Worm (Caenorhabditis elegans): ENCODE data around the gene C10A4.1.
A peak's percentile ranks its signal among the peaks of the same experiment; 100 is the strongest.

The C10A4.1 gene

DNA sequence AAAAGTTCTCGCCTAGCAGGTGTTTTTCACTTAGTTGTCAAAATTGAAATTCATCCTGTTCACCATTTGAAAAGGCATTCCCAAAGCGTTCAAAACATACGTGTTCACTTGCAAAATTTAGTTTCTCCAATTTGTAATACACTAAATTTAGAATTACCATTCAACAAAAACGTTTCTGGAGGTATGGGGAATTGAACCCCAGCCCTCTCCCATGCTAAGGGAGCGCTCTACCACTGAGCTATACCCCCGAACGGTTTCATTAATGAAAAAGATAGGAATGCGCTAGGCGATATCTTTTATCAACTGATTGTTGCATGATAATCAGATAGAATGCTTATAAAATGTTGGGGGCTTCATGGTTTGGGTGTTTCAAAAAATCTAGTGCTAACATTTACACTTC is 37.6 kb upstream of the C10A4.1 start (continued):
- TF ChIP-seq let-607 (tag; optimal IDR thresholded peaks at IDR 0.05) (no peak), ama-1 (optimal IDR thresholded peaks at IDR 0.05) (no peak), ama-1 (GFP tag; optimal IDR thresholded peaks at IDR 0.05) (peak in 1 of 2 experiments; percentile 47), die-1 (tag; optimal IDR thresholded peaks at IDR 0.05) (peak; percentile 61), nfyb-1 (GFP tag; IDR thresholded peaks at IDR 0.05) (peak; percentile 55; the same call in 1 of the 2 replicates), dpff-1 (tag; optimal IDR thresholded peaks at IDR 0.05) (no peak), C06A6.2 (GFP tag; conservative IDR thresholded peaks at IDR 0.05) (no peak), atf-7 (tag; optimal IDR thresholded peaks at IDR 0.05) (peak; percentile 8), repo-1 (tag; optimal IDR thresholded peaks at IDR 0.05) (no peak), ets-4 (GFP tag; optimal IDR thresholded peaks at IDR 0.05) (no peak), Y53G8AR.9 (GFP tag; conservative IDR thresholded peaks at IDR 0.05) (no peak), egl-18 (GFP tag; IDR thresholded peaks at IDR 0.05) (no peak), ceh-40 (GFP tag; IDR thresholded peaks at IDR 0.05) (no peak), madf-3 (GFP tag; IDR thresholded peaks at IDR 0.05) (0 out of 2 replicates have a peak, but pooled peaks have one; percentile 44), mel-28 (tag; optimal IDR thresholded peaks at IDR 0.05; ENCODE audit: borderline replicate concordance) (no peak), T26A5.8 (tag; optimal IDR thresholded peaks at IDR 0.05) (no peak), ceh-27 (GFP tag; optimal IDR thresholded peaks at IDR 0.05) (no peak), F57C9.4 (tag; optimal IDR thresholded peaks at IDR 0.05) (no peak), pbrm-1 (GFP tag; IDR thresholded peaks at IDR 0.05) (peak; percentile 63), attf-5 (GFP tag; optimal IDR thresholded peaks at IDR 0.05) (no peak), mxl-1 (tag; optimal IDR thresholded peaks at IDR 0.05) (peak; percentile 17), tbp1 (GFP tag; optimal IDR thresholded peaks at IDR 0.05) (peak; percentile 87), B0019.2 (GFP tag; conservative IDR thresholded peaks at IDR 0.05) (no peak), ceh-91 (GFP tag; IDR thresholded peaks at IDR 0.05) (no peak), ceh-100 (GFP tag; IDR thresholded peaks at IDR 0.05) (no peak), F23B12.7 (tag; optimal IDR thresholded peaks at IDR 0.05; ENCODE audit: insufficient read depth) (no peak), tlf-1 (GFP tag; optimal IDR thresholded peaks at IDR 0.05) (no peak), lag-1 (GFP tag; IDR thresholded peaks at IDR 0.05) (no peak), F55B11.4 (tag; optimal IDR thresholded peaks at IDR 0.05; ENCODE audit: borderline replicate concordance, insufficient read depth) (no peak), aptf-2 (GFP tag; conservative IDR thresholded peaks at IDR 0.05) (no peak), sptf-2 (GFP tag; optimal IDR thresholded peaks at IDR 0.05) (peak; percentile 39), nhr-179 (tag; optimal IDR thresholded peaks at IDR 0.05) (no peak), hsf-1 (GFP tag; IDR thresholded peaks at IDR 0.05) (no peak), ztf-28 (GFP tag; IDR thresholded peaks at IDR 0.05) (no peak), zim-3 (tag; optimal IDR thresholded peaks at IDR 0.05) (no peak)

DNA sequence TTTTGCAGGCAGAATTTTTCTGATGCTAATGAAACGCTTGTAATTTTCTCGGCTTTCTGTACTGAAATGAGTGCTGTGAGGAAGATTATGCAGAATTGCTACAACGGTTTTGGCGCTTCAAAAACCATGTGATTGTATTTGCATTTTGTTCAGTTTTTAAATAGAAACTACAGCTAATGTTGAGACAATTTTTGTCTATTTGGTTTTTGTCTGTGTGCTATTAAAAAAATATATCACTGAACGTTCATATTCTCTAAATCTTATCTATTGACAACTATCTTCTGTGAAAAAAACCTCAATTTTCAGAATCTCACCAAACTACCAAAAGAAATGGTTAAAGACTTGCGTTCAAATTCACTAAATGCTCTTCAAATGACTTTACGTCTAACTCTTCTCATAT is 25.9 kb upstream of the C10A4.1 start, which contains the start of gene C10A4.6:
TSS of gene C10A4.6 (plus strand) at position 301 of the 400 bp plus-strand sequence.
- no peak for TF ChIP-seq pha-4 (tag; optimal IDR thresholded peaks at IDR 0.05)
- TF ChIP-seq zfh-2 (GFP tag; conservative IDR thresholded peaks at IDR 0.05): no peak
- TF ChIP-seq F22D6.2 (tag; optimal IDR thresholded peaks at IDR 0.05): no peak
- TF ChIP-seq F10E7.11 (tag; optimal IDR thresholded peaks at IDR 0.05): no peak
- TF ChIP-seq Y95B8A.8 (GFP tag; IDR thresholded peaks at IDR 0.05): no peak
- no peak for TF ChIP-seq Y53G8AR.9 (GFP tag; conservative IDR thresholded peaks at IDR 0.05)
